Fruit fly (Drosophila melanogaster): Measurements from ENCODE around the gene CG34007.

The CG34007 gene

DNA sequence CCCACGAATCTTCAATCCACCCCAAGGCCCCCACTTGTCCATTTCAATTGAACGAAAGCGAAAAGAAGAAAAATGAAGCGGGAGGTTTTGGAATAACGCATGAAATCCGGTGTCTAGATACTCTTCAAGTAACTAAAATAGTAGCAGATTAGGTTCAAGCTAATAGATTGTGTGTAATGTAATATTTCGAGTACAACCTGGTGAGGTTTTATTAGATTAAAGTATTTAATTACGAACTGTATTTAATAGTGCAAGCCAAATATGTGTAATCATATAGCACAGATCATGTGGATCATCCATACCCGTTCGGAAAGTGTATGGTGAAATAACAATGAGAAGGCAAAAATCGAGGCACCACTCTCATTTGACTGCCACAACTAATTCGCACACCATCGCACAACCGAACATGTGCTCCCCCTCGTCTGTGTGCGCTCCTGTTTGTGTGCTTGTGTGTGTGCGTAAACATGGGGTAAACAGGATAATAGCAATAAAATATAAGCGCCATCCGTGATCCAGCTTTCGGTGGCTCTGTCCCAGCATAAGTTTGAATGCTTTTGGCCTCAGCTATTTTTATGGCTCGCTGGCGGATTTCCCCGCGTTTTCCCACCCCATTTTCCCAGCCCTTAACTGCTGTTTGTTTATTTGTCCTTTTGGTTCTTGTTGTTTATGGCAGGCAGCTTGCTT is 44.5 kb downstream of the CG34007 start (continued):
- no peak for TF ChIP-seq CG33213 (GFP tag; optimal IDR thresholded peaks at IDR 0.05)
- TF ChIP-seq nau (GFP tag; optimal IDR thresholded peaks at IDR 0.05): no peak
- TF ChIP-seq NC2α (GFP tag; optimal IDR thresholded peaks at IDR 0.05): no peak
- TF ChIP-seq CG9876 (GFP tag; optimal IDR thresholded peaks at IDR 0.05): no peak
- TF ChIP-seq stwl (tag; optimal IDR thresholded peaks at IDR 0.05): no peak
- no peak for TF ChIP-seq Bteb2 (GFP tag; optimal IDR thresholded peaks at IDR 0.05)
- no peak for TF ChIP-seq tll (GFP tag; optimal IDR thresholded peaks at IDR 0.05)
- no peak for TF ChIP-seq CkIIα-i1 (GFP tag; IDR thresholded peaks at IDR 0.05)
- no peak for TF ChIP-seq kah (GFP tag; optimal IDR thresholded peaks at IDR 0.05)
- peak; percentile 40 for TF ChIP-seq cwo (GFP tag; optimal IDR thresholded peaks at IDR 0.05)
- peak; percentile 36 for TF ChIP-seq unpg (GFP tag; optimal IDR thresholded peaks at IDR 0.05)
- no peak for TF ChIP-seq CG3838 (GFP tag; optimal IDR thresholded peaks at IDR 0.05)
- no peak for TF ChIP-seq CG7271 (tag; optimal IDR thresholded peaks at IDR 0.05)
- peak; percentile 34 for TF ChIP-seq sd (tag; optimal IDR thresholded peaks at IDR 0.05)
- TF ChIP-seq dan (GFP tag; IDR thresholded peaks at IDR 0.05): no peak
- peak; percentile 43 for TF ChIP-seq grau (tag; optimal IDR thresholded peaks at IDR 0.05)
- peak; percentile 27 for TF ChIP-seq Deaf1 (tag; optimal IDR thresholded peaks at IDR 0.05)
- peak; percentile 32 for TF ChIP-seq CG10209 (GFP tag; optimal IDR thresholded peaks at IDR 0.05)
- TF ChIP-seq CG8290 (GFP tag; optimal IDR thresholded peaks at IDR 0.05): no peak
- peak in 1 of 2 experiments; percentile 39 for TF ChIP-seq CG8290 (tag; optimal IDR thresholded peaks at IDR 0.05)
- TF ChIP-seq trh (GFP tag; optimal IDR thresholded peaks at IDR 0.05): no peak
- no peak for TF ChIP-seq prd (optimal IDR thresholded peaks at IDR 0.05)
- TF ChIP-seq prd (GFP tag; IDR thresholded peaks at IDR 0.05): peak; percentile 36; the same call in 1 of the 3 replicates
- peak; percentile 71 for TF ChIP-seq sens (GFP tag)
- TF ChIP-seq hkb (optimal IDR thresholded peaks at IDR 0.05): no peak
- 0 out of 2 replicates have a peak, but pooled peaks have one; percentile 35 for TF ChIP-seq hkb (GFP tag; IDR thresholded peaks at IDR 0.05)
- TF ChIP-seq scrt (GFP tag; optimal IDR thresholded peaks at IDR 0.05): peak; percentile 34
- TF ChIP-seq bowl (GFP tag; IDR thresholded peaks at IDR 0.05): no peak
- TF ChIP-seq amos (GFP tag; IDR thresholded peaks at IDR 0.05; ENCODE audit: partially characterized antibody): no peak
- peak; percentile 15 for TF ChIP-seq Camta (GFP tag; optimal IDR thresholded peaks at IDR 0.05)
- no peak for TF ChIP-seq pfk (GFP tag; optimal IDR thresholded peaks at IDR 0.05)
- TF ChIP-seq gsb (GFP tag; IDR thresholded peaks at IDR 0.05): no peak
- no peak for TF ChIP-seq CG1233 (GFP tag; optimal IDR thresholded peaks at IDR 0.05)
- no peak for TF ChIP-seq CG9797 (GFP tag; optimal IDR thresholded peaks at IDR 0.05)
- TF ChIP-seq disco-r (GFP tag; optimal IDR thresholded peaks at IDR 0.05): no peak
- no peak for TF ChIP-seq Lhr (GFP tag; optimal IDR thresholded peaks at IDR 0.05)
- no peak for TF ChIP-seq ssp (GFP tag; IDR thresholded peaks at IDR 0.05)
- TF ChIP-seq Hmr (GFP tag; optimal IDR thresholded peaks at IDR 0.05): peak; percentile 47
- no peak for TF ChIP-seq dimm (GFP tag; IDR thresholded peaks at IDR 0.05)
- TF ChIP-seq CG4820 (GFP tag; optimal IDR thresholded peaks at IDR 0.05): no peak
- no peak for TF ChIP-seq CG10565 (GFP tag; optimal IDR thresholded peaks at IDR 0.05)
- no peak for TF ChIP-seq CG7745 (tag; optimal IDR thresholded peaks at IDR 0.05)
- no peak for TF ChIP-seq CG15011 (GFP tag; optimal IDR thresholded peaks at IDR 0.05)
- no peak for TF ChIP-seq CG16863 (GFP tag; optimal IDR thresholded peaks at IDR 0.05)
- TF ChIP-seq klu (GFP tag; IDR thresholded peaks at IDR 0.05): no peak
- TF ChIP-seq CG17359 (tag; optimal IDR thresholded peaks at IDR 0.05): peak; percentile 38
- TF ChIP-seq CG30403 (GFP tag; optimal IDR thresholded peaks at IDR 0.05): peak; percentile 33
- TF ChIP-seq dmrt99B (tag; optimal IDR thresholded peaks at IDR 0.05): peak; percentile 68
- no peak for TF ChIP-seq gfzf (GFP tag; optimal IDR thresholded peaks at IDR 0.05)
- no peak for TF ChIP-seq Ets97D (GFP tag; optimal IDR thresholded peaks at IDR 0.05)
- no peak for TF ChIP-seq Atf-2 (GFP tag; optimal IDR thresholded peaks at IDR 0.05)

All from whole organism, embryonic.